Worm (Caenorhabditis elegans) whole organism, L3 larva: Measurements from ENCODE around the gene sri-37.
"Not testable (repeated sequence)": the region's sequence is repeated elsewhere in the genome, so short reads cannot be mapped to it uniquely, and the experiment has no call there.

Experiments used
- R02D3.7 ChIP-seq: fragments of 150-350 bp; optimal IDR thresholded peaks from 2 replicates; lab custom pipeline; 2014; ENCODE audit warnings: missing biosample characterization, missing genetic modification characterization
- ZK546.5 ChIP-seq: sonication (generic microtip); optimal IDR thresholded peaks from 2 replicates; lab custom pipeline; 2017; ENCODE audit warnings: missing biosample characterization, missing genetic modification characterization
- ama-1 ChIP-seq: fragments of 150-350 bp; optimal IDR thresholded peaks from 2 replicates; lab custom pipeline; 2018
- ceh-28 ChIP-seq: fragments of 150-350 bp; optimal IDR thresholded peaks from 2 replicates; lab custom pipeline; 2014; ENCODE audit warnings: missing biosample characterization, missing genetic modification reagents, missing genetic modification characterization
- ceh-82 ChIP-seq: fragments of 150-350 bp; optimal IDR thresholded peaks from 2 replicates; lab custom pipeline; 2014; ENCODE audit warnings: missing biosample characterization, missing genetic modification characterization
- ceh-9 ChIP-seq: sonication (generic microtip); optimal IDR thresholded peaks from 2 replicates; lab custom pipeline; 2018; ENCODE audit warnings: missing biosample characterization, missing genetic modification characterization
- daf-12 ChIP-seq: fragments of 150-350 bp; optimal IDR thresholded peaks from 2 replicates; lab custom pipeline; 2014; ENCODE audit warnings: missing biosample characterization, missing genetic modification reagents, missing genetic modification characterization
- egl-27 ChIP-seq: sonication (generic microtip); optimal IDR thresholded peaks from 4 replicates; lab custom pipeline; 2017; ENCODE audit warnings: missing biosample characterization, missing genetic modification reagents, missing genetic modification characterization
- egl-5 ChIP-seq: fragments of 150-350 bp; optimal IDR thresholded peaks from 2 replicates; lab custom pipeline; 2017; ENCODE audit warnings: missing biosample characterization, missing genetic modification reagents, missing genetic modification characterization, inconsistent platforms
- elt-1 ChIP-seq: fragments of 150-350 bp; optimal IDR thresholded peaks from 2 replicates; lab custom pipeline; 2014; ENCODE audit warnings: missing biosample characterization, missing genetic modification characterization
- eor-1 ChIP-seq, 2 experiments: fragments of 150-350 bp; optimal IDR thresholded peaks; 2 replicates each; lab custom pipeline; 2014 to 2018; ENCODE audit warnings: missing biosample characterization in 2 of 2, missing genetic modification characterization in 2 of 2
- fkh-10 ChIP-seq: sonication (generic microtip); optimal IDR thresholded peaks from 2 replicates; lab custom pipeline; 2017; ENCODE audit warnings: missing biosample characterization, missing genetic modification reagents, missing genetic modification characterization
- hmg-11 ChIP-seq: sonication (generic microtip); optimal IDR thresholded peaks from 2 replicates; lab custom pipeline; 2016; ENCODE audit warnings: missing genetic modification characterization, missing compliant biosample characterization
- jun-1 ChIP-seq: fragments of 150-350 bp; optimal IDR thresholded peaks from 2 replicates; lab custom pipeline; 2014; ENCODE audit warnings: missing biosample characterization, missing genetic modification reagents, missing genetic modification characterization
- lin-15B ChIP-seq: fragments of 150-350 bp; optimal IDR thresholded peaks from 2 replicates; lab custom pipeline; 2014; ENCODE audit warnings: missing biosample characterization, missing genetic modification characterization
- lin-39 ChIP-seq: fragments of 150-350 bp; optimal IDR thresholded peaks from 2 replicates; lab custom pipeline; 2018; ENCODE audit warnings: missing biosample characterization, missing genetic modification reagents, missing genetic modification characterization
- mdl-1 ChIP-seq: fragments of 150-350 bp; optimal IDR thresholded peaks from 2 replicates; lab custom pipeline; 2014; ENCODE audit warnings: missing biosample characterization, missing genetic modification characterization
- nfya-1 ChIP-seq: sonication (generic microtip); optimal IDR thresholded peaks from 2 replicates; lab custom pipeline; 2017; ENCODE audit warnings: missing genetic modification characterization, mild to moderate bottlenecking, missing compliant biosample characterization, antibody characterized with exemption, moderate library complexity; ENCODE audit not compliant: insufficient read depth
- nhr-11 ChIP-seq: fragments of 150-350 bp; optimal IDR thresholded peaks from 2 replicates; lab custom pipeline; 2014; ENCODE audit warnings: missing biosample characterization, missing genetic modification characterization
- nhr-12 ChIP-seq: fragments of 150-350 bp; optimal IDR thresholded peaks from 2 replicates; lab custom pipeline; 2014; ENCODE audit warnings: missing biosample characterization, missing genetic modification characterization
- nhr-237 ChIP-seq: fragments of 150-350 bp; optimal IDR thresholded peaks from 2 replicates; lab custom pipeline; 2014; ENCODE audit warnings: missing biosample characterization, missing genetic modification characterization
- nhr-43 ChIP-seq: sonication (generic microtip); optimal IDR thresholded peaks from 2 replicates; lab custom pipeline; 2016; ENCODE audit warnings: mild to moderate bottlenecking, missing genetic modification characterization, missing compliant biosample characterization; ENCODE audit not compliant: poor library complexity, severe bottlenecking
- nhr-67 ChIP-seq: fragments of 150-350 bp; optimal IDR thresholded peaks from 2 replicates; lab custom pipeline; 2014; ENCODE audit warnings: missing biosample characterization, missing genetic modification characterization
- nhr-76 ChIP-seq: fragments of 150-350 bp; sonication (generic microtip); optimal IDR thresholded peaks from 5 replicates; lab custom pipeline; 2014; ENCODE audit warnings: missing biosample characterization, missing genetic modification characterization
- pha-4 ChIP-seq: fragments of 150-350 bp; optimal IDR thresholded peaks from 2 replicates; lab custom pipeline; 2014; ENCODE audit warnings: missing biosample characterization, missing genetic modification reagents, missing genetic modification characterization
- pqm-1 ChIP-seq: fragments of 150-350 bp; optimal IDR thresholded peaks from 2 replicates; lab custom pipeline; 2017; ENCODE audit warnings: missing biosample characterization, missing genetic modification characterization, inconsistent platforms
- sea-2 ChIP-seq: fragments of 150-350 bp; sonication (generic microtip); optimal IDR thresholded peaks from 4 replicates; lab custom pipeline; 2014; ENCODE audit warnings: missing biosample characterization, missing genetic modification reagents, missing genetic modification characterization
- snpc-4 ChIP-seq: fragments of 150-350 bp; optimal IDR thresholded peaks from 2 replicates; lab custom pipeline; 2014; ENCODE audit warnings: missing biosample characterization, missing genetic modification characterization
- tbx-2 ChIP-seq: sonication (generic microtip); optimal IDR thresholded peaks from 2 replicates; lab custom pipeline; 2016; ENCODE audit warnings: mild to moderate bottlenecking, missing genetic modification characterization, missing compliant biosample characterization
- unc-39 ChIP-seq: sonication (generic microtip); optimal IDR thresholded peaks from 4 replicates; lab custom pipeline; 2017; ENCODE audit warnings: missing biosample characterization, missing genetic modification characterization
- unc-62 ChIP-seq: fragments of 150-350 bp; sonication (generic microtip); optimal IDR thresholded peaks from 4 replicates; lab custom pipeline; 2014; ENCODE audit warnings: missing biosample characterization, missing genetic modification reagents, missing genetic modification characterization
- zag-1 ChIP-seq: fragments of 150-350 bp; optimal IDR thresholded peaks from 2 replicates; lab custom pipeline; 2014; ENCODE audit warnings: missing biosample characterization, missing genetic modification characterization
- ztf-11 ChIP-seq: fragments of 150-350 bp; optimal IDR thresholded peaks from 2 replicates; lab custom pipeline; 2014; ENCODE audit warnings: missing biosample characterization, missing genetic modification characterization

Gene sri-37

DNA sequence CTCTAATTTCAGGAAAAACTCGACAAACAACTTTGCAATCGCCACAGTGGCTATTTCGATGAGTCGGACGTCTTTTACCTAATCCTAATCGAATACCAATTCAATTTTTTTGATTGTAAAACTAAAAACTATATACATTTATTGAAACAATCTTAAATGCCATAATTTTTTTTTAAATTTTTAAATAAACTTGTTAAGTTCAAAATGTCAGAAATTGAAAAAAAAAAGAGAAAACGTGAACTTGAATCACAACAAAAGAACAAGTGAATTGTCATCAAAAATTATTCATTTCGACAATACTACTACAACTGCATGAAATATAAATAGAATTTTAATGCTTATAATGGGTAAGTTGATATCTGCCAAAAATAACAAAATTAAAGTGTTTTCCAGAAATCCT is 17.1 kb upstream of the sri-37 start, which contains the start of gene D2062.13:
TSS of gene D2062.13 (plus strand) at position 301 of the 400 bp plus-strand sequence.
- not testable (repeated sequence) for TF ChIP-seq sea-2 (GFP tag; lab: Kevin White, UChicago); pha-4 (tag; lab: Kevin White, UChicago); pqm-1
- TF ChIP-seq, all 47 proteins: peak for 0; not testable (repeated sequence) for 47

DNA sequence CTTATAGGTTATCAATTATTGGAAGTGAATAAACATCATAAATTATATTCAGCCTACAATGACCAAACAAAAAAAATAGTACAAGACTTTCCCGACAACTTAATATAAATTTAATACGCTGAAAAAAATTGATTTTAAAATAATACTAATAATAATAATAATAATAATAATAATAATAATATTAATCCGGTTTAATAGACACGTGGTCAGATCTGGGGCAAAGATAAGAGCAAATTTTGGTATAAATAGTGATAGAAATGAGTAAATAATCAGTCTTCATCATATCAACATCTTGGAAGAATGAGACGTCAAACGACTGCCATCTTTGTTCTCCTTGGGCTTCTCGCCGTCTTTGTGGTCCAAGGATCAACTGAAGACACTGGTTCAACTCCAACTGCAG is 12.7 kb upstream of the sri-37 start, which contains the start of gene msrp-5:
TSS of gene msrp-5 (plus strand) at position 301 of the 400 bp plus-strand sequence.
- not testable (repeated sequence) for TF ChIP-seq nhr-237, elt-1, ZK546.5 (tag; lab: Kevin White, UChicago)

DNA sequence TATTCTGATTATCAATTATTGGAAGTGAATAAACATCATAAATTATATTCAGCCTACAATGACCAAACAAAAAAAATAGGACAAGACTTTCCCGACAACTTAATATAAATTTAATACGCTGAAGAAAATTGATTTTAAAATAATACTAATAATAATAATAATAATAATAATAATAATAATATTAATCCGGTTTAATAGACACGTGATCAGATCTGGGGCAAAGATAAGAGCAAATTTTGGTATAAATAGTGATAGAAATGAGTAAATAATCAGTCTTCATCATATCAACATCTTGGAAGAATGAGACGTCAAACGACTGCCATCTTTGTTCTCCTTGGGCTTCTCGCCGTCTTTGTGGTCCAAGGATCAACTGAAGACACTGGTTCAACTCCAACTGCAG is 10.2 kb upstream of the sri-37 start, which contains the start of gene msrp-6:
TSS of gene msrp-6 (plus strand) at position 301 of the 400 bp plus-strand sequence.
- TF ChIP-seq nhr-43 (tag; lab: Kevin White, UChicago); sea-2 (GFP tag; lab: Kevin White, UChicago); ZK546.5 (tag; lab: Kevin White, UChicago): not testable (repeated sequence)

DNA sequence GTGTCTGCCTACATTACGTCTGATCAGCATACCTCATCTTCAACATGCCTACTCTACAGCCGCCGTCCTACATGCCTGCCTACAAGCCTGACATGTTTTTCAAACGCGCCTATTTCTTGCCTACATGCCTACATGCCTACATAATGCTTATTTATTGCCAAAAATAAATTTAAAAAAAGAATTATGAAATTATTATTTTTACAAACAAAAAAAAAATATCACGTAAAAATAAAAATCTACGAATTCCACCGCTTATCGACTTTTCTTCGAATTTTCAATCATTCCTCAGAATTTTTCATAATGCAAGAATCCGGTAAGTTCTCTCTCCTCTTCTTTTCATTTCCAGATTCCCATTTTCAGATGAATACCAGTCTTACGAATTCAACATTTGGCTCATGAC is 6.9 kb upstream of the sri-37 start, which contains the start of gene D2062.5:
TSS of gene D2062.5 (plus strand) at position 301 of the 400 bp plus-strand sequence.
- no peak for TF ChIP-seq lin-15B (tag; lab: Kevin White, UChicago)
- TF ChIP-seq hmg-11 (tag; lab: Kevin White, UChicago) = no peak
- no peak for TF ChIP-seq nhr-11 (tag; lab: Kevin White, UChicago)
- no peak for TF ChIP-seq unc-62 (GFP tag; lab: Kevin White, UChicago)
- TF ChIP-seq zag-1 (tag; lab: Kevin White, UChicago) = no peak
- TF ChIP-seq egl-5 = no peak
- no peak for TF ChIP-seq ama-1 (lab: Kevin White, UChicago)

DNA sequence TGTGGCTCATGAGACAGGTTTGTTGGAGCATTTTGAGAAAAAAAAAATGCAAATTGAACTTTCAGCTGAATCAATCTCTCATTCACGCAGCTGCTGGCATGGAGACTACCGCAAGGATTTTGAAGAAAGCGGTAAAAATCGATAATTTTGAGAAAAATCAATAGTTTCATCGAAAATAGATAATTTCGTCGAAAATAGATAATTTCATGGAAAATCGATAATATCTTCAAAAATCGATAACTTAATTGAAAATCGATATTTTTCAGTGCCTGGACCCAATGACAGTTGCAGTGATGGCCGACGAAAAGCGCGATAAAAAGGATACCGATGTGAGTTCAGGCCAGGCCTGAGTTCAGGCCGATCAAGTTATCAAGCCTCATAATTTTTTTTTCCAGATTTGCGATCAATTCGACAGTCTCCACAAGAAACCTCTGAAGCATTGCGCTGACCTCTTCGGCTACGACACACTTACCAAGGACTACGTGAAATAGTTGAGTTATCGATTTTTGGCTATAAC is 6.4 kb upstream of the sri-37 start, which contains the start of gene D2062.4:
TSS of gene D2062.4 (plus strand) at position 467 of the 517 bp plus-strand sequence.
- peak; percentile 54 for TF ChIP-seq ceh-28 (tag; lab: Kevin White, UChicago)
- TF ChIP-seq, all 47 proteins: peak for 1; not testable (repeated sequence) for 46

DNA sequence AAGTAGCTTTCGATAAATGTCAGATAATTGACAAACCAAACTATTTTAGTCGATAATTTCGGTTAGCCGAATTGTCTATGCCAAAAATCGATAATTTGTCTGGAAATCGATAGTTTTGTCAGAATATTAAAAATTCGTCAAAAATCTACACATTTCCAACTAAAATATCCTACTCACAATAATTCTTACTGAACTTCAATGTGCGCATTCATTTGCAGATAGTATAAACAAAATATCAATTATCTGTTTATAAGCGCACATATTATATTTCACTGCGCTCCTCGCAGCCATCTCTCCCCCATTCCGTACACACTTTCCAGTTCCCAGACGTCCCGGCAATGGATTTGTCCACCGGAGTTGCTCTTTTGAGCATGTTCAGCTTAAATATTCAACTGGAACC is 4.6 kb upstream of the sri-37 start, which contains the start of gene lgc-28:
TSS of gene lgc-28 (plus strand) at position 301 of the 400 bp plus-strand sequence.
- TF ChIP-seq eor-1 (tag; optimal IDR thresholded peaks at IDR 0.05; lab: Kevin White, UChicago) (no peak), mdl-1 (tag; lab: Kevin White, UChicago) (no peak), zag-1 (tag; lab: Kevin White, UChicago) (no peak), hmg-11 (tag; lab: Kevin White, UChicago) (no peak), elt-1 (tag; lab: Kevin White, UChicago) (no peak), ceh-9 (no peak), tbx-2 (no peak), nhr-76 (tag; lab: Kevin White, UChicago) (no peak), nfya-1 (tag; lab: Kevin White, UChicago) (no peak), snpc-4 (tag; lab: Kevin White, UChicago) (no peak), jun-1 (tag; lab: Kevin White, UChicago) (no peak), sea-2 (GFP tag; lab: Kevin White, UChicago) (no peak), nhr-11 (tag; lab: Kevin White, UChicago) (no peak), pqm-1 (no peak), nhr-43 (tag; lab: Kevin White, UChicago) (no peak), ceh-28 (tag; lab: Kevin White, UChicago) (no peak)

DNA sequence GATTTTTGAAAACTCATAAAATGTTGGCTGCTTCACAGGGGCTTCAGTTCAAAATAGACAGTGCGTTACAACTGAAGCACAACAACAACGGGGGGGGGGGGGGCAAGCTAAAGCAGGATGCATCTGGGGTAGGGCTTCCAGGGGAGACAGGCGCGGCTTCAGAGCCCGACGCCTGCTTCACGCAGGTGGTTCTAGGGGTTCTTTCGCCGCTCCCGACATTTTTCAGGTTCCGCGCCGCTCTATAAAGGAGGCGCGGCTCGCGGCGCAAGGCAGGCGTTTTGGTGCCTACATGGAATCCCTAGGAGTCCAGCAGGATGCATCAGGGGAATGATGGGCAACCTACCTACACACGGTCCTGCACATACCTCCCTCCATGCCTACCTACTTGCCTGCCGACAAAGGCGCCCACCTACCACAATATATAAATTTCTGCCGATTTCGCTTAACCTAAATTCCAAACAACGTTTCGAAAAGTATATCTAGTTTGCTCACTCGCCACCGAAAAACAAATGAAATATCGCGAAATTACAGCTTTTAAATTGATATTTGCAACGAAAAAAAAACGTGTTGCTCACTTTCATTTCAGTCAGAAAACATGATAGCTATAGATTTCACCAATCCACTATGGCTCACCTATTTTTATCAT is 2.1 kb upstream of the sri-37 start, which contains the start of gene sri-71:
TSS of gene sri-71 (plus strand) at position 596 of the 646 bp plus-strand sequence.
- no peak for TF ChIP-seq egl-27 (tag; lab: Kevin White, UChicago)
- no peak for TF ChIP-seq ZK546.5 (tag; lab: Kevin White, UChicago)
- TF ChIP-seq ztf-11 = no peak
- TF ChIP-seq fkh-10 (GFP tag; lab: Kevin White, UChicago) = no peak
- no peak for TF ChIP-seq mdl-1 (tag; lab: Kevin White, UChicago)
- no peak for TF ChIP-seq lin-39
- TF ChIP-seq daf-12 (tag; lab: Kevin White, UChicago) = no peak
- no peak for TF ChIP-seq nhr-12
- no peak for TF ChIP-seq unc-39 (tag; lab: Kevin White, UChicago)
- TF ChIP-seq R02D3.7 (tag; lab: Kevin White, UChicago) = no peak
- no peak for TF ChIP-seq nhr-67 (tag; lab: Kevin White, UChicago)
- no peak for TF ChIP-seq elt-1 (tag; lab: Kevin White, UChicago)
- TF ChIP-seq lin-15B (tag; lab: Kevin White, UChicago) = no peak
- TF ChIP-seq unc-62 (GFP tag; lab: Kevin White, UChicago) = no peak
- TF ChIP-seq nhr-237 (tag; lab: Kevin White, UChicago) = no peak
- TF ChIP-seq egl-5 = no peak
- no peak for TF ChIP-seq ceh-82
